Worm (Caenorhabditis elegans): Measurements from ENCODE around the gene smz-1.

DNA sequence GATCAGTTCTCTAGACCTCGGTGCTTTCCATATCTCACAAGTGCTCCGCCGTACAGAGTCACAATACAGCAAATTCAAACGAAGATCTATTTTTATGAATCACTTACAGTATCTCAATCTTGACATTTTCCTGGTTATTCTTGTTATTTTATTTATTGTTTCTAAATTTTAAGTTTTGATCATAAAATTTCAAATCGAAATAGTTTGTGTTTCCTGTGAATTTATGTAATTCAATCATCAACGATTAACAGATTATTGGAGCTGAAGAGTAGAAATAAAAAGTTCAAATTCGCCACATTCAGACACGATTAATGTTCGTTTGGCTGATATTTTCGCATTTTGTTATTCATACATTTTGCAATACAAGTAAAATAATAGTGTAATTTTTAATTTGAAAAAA, 22.5 kb upstream of the smz-1 start, which contains the start of gene clec-184:
- TF ChIP-seq ref-1 (GFP tag; conservative IDR thresholded peaks at IDR 0.05) (no peak), med-1 (GFP tag; optimal IDR thresholded peaks at IDR 0.05; ENCODE audit: insufficient read depth) (no peak), klf-2 (GFP tag; conservative IDR thresholded peaks at IDR 0.05) (no peak), T22C8.4 (GFP tag; IDR thresholded peaks at IDR 0.05) (no peak), cog-1 (tag; optimal IDR thresholded peaks at IDR 0.05) (no peak)

All from whole organism, midembryonic.